Fruit fly (Drosophila melanogaster) whole organism, pupa: Measurements from ENCODE around the gene DNaseII.
A peak's percentile ranks its signal among the peaks of the same experiment; 100 is the strongest.

ENCODE experiments used
- CG10348 ChIP-seq: fragments of 200-800 bp; sonication (Bioruptor generic); IDR thresholded peaks from 2 replicates; pipeline ENCODE4 v1.3.6; 2022; ENCODE audit warnings: missing biosample characterization, missing genetic modification characterization
- CG12605 ChIP-seq: fragments of 200-800 bp; sonication (Bioruptor generic); IDR thresholded peaks from 2 replicates; pipeline ENCODE4 v1.3.6; 2022; ENCODE audit warnings: missing biosample characterization, missing genetic modification characterization
- CG13204 ChIP-seq: fragments of 200-800 bp; sonication (Bioruptor generic); optimal IDR thresholded peaks from 2 replicates; lab custom pipeline; 2018; ENCODE audit warnings: missing biosample characterization, mild to moderate bottlenecking, missing genetic modification characterization, moderate library complexity
- CG14655 ChIP-seq: fragments of 200-800 bp; sonication (Bioruptor generic); optimal IDR thresholded peaks from 3 replicates; lab custom pipeline; 2017; ENCODE audit warnings: mild to moderate bottlenecking, missing biosample characterization, missing genetic modification reagents, missing genetic modification characterization
- CG15710 ChIP-seq: fragments of 200-800 bp; sonication (Bioruptor generic); optimal IDR thresholded peaks from 2 replicates; lab custom pipeline; 2018; ENCODE audit warnings: missing biosample characterization, mild to moderate bottlenecking, missing genetic modification characterization, moderate library complexity
- CG17806 ChIP-seq: fragments of 200-800 bp; sonication (Bioruptor generic); optimal IDR thresholded peaks from 2 replicates; lab custom pipeline; 2018; ENCODE audit warnings: missing biosample characterization, mild to moderate bottlenecking, missing genetic modification characterization, moderate library complexity
- CG32121 ChIP-seq: fragments of 200-800 bp; sonication (Bioruptor generic); IDR thresholded peaks from 2 replicates; pipeline ENCODE4 v1.3.6; 2022; ENCODE audit warnings: missing biosample characterization, missing genetic modification characterization
- CG34367 ChIP-seq: fragments of 200-800 bp; sonication (Bioruptor generic); optimal IDR thresholded peaks from 2 replicates; lab custom pipeline; 2018; ENCODE audit warnings: missing biosample characterization, mild to moderate bottlenecking, missing genetic modification characterization
- CG4496 ChIP-seq: fragments of 200-800 bp; sonication (Bioruptor generic); IDR thresholded peaks from 3 replicates; pipeline ENCODE4 v1.3.6; 2022; ENCODE audit warnings: missing biosample characterization, missing genetic modification characterization
- CG8159 ChIP-seq: fragments of 200-800 bp; sonication (Bioruptor generic); optimal IDR thresholded peaks from 3 replicates; lab custom pipeline; 2018; ENCODE audit warnings: missing biosample characterization, mild to moderate bottlenecking, missing genetic modification characterization, moderate library complexity
- CG8301 ChIP-seq: fragments of 200-800 bp; sonication (Bioruptor generic); optimal IDR thresholded peaks from 2 replicates; lab custom pipeline; 2018; ENCODE audit warnings: missing biosample characterization, mild to moderate bottlenecking, missing genetic modification characterization
- CG9948 ChIP-seq: fragments of 200-800 bp; sonication (Bioruptor generic); optimal IDR thresholded peaks from 2 replicates; lab custom pipeline; 2018; ENCODE audit warnings: missing biosample characterization, mild to moderate bottlenecking, missing genetic modification characterization, moderate library complexity
- D1 ChIP-seq: fragments of 200-800 bp; sonication (Bioruptor generic); optimal IDR thresholded peaks from 2 replicates; lab custom pipeline; 2018; ENCODE audit warnings: missing biosample characterization, mild to moderate bottlenecking, missing genetic modification characterization, moderate library complexity
- EcR ChIP-seq: fragments of 200-800 bp; sonication (Bioruptor generic); optimal IDR thresholded peaks from 3 replicates; lab custom pipeline; 2019; ENCODE audit warnings: missing biosample characterization, missing genetic modification characterization, mild to moderate bottlenecking, moderate library complexity, missing genetic modification reagents
- Ets98B ChIP-seq: fragments of 200-800 bp; sonication (Bioruptor generic); IDR thresholded peaks from 2 replicates; pipeline ENCODE4 v1.3.6; 2022; ENCODE audit warnings: missing biosample characterization, missing genetic modification characterization
- Pif1A ChIP-seq: fragments of 200-800 bp; sonication (Bioruptor generic); optimal IDR thresholded peaks from 3 replicates; lab custom pipeline; 2016; ENCODE audit warnings: missing biosample characterization, missing genetic modification characterization
- Pif1B ChIP-seq: fragments of 200-800 bp; sonication (Bioruptor generic); optimal IDR thresholded peaks from 3 replicates; lab custom pipeline; 2016; ENCODE audit warnings: missing biosample characterization, missing genetic modification characterization
- Snoo ChIP-seq: fragments of 200-800 bp; sonication (Bioruptor generic); optimal IDR thresholded peaks from 3 replicates; lab custom pipeline; 2017; ENCODE audit warnings: missing biosample characterization, mild to moderate bottlenecking, missing genetic modification characterization, inconsistent platforms
- fd96Ca ChIP-seq: fragments of 200-800 bp; sonication (Bioruptor generic); IDR thresholded peaks from 3 replicates; pipeline ENCODE4 v1.3.6; 2022; ENCODE audit warnings: missing biosample characterization, missing genetic modification characterization
- gl ChIP-seq: fragments of 200-800 bp; sonication (Bioruptor generic); optimal IDR thresholded peaks from 2 replicates; lab custom pipeline; 2018; ENCODE audit warnings: missing biosample characterization, mild to moderate bottlenecking, missing genetic modification characterization
- rn ChIP-seq: fragments of 200-800 bp; sonication (Bioruptor generic); IDR thresholded peaks from 2 replicates; pipeline ENCODE4 v1.3.6; 2022; ENCODE audit warnings: missing biosample characterization, missing genetic modification characterization

The DNaseII gene

dm6 chr3R:18018828-18019461 lies at the start of gene DNaseII:
DNaseII (plus strand) TSS chr3R:18019375.
- TF ChIP-seq Pif1A (peak; percentile 77), rn (GFP tag; lab: Robert Waterston, UW) (no peak), CG34367 (tag; lab: Kevin White, UChicago) (peak; percentile 62), EcR (GFP tag; lab: Kevin White, UChicago) (peak; percentile 73), CG10348 (GFP tag; lab: Robert Waterston, UW) (no peak), CG9948 (tag; lab: Kevin White, UChicago) (peak; percentile 48), Pif1B (GFP tag; lab: Kevin White, UChicago) (peak; percentile 59), CG14655 (peak; percentile 77), D1 (tag; lab: Kevin White, UChicago) (no peak), CG13204 (GFP tag; lab: Kevin White, UChicago) (no peak), CG8159 (tag; lab: Kevin White, UChicago) (peak; percentile 75), CG4496 (GFP tag; lab: Robert Waterston, UW) (peak; percentile 89), CG17806 (tag; lab: Kevin White, UChicago) (peak; percentile 76), gl (tag; lab: Kevin White, UChicago) (peak; percentile 49), Snoo (tag; lab: Kevin White, UChicago) (no peak), CG32121 (GFP tag; lab: Robert Waterston, UW) (peak; percentile 82), CG8301 (tag; lab: Kevin White, UChicago) (peak; percentile 66), fd96Ca (no peak), CG12605 (GFP tag; lab: Robert Waterston, UW) (peak; percentile 78), Ets98B (GFP tag; lab: Robert Waterston, UW) (peak; percentile 83), CG15710 (peak; percentile 76)

DNA sequence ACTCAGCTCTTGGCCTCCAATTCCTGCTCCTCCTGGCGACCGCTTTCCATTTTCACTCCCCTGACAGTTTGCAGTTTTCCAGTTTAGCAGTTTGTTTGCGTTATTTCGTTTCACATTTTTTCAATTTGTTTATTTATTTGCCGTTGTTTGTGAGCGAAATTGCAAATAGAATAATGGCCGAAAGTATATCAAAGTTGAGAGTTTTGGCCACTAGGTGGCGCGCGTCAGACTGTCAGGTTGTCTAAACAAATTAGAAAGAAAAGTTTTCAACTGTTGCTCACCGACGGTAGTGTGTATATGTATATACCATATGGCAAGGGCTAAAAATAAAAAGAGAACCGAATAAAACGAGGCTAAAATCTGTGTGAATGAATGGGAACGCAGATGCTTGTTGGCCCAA lies 48.3 kb upstream of the DNaseII start:
- TF ChIP-seq CG34367 (tag; lab: Kevin White, UChicago) = no peak

dm6 chr3R:18004698-18005097 lies 14.5 kb upstream of the DNaseII start:
- TF ChIP-seq CG9948 (tag; lab: Kevin White, UChicago) (no peak), D1 (tag; lab: Kevin White, UChicago) (no peak), CG32121 (GFP tag; lab: Robert Waterston, UW) (peak; percentile 75), CG34367 (tag; lab: Kevin White, UChicago) (no peak), CG10348 (GFP tag; lab: Robert Waterston, UW) (no peak), Ets98B (GFP tag; lab: Robert Waterston, UW) (peak; percentile 33; the same call in 1 of the 2 replicates), CG14655 (no peak)

dm6 chr3R:18006483-18006882 lies 12.7 kb upstream of the DNaseII start:
- TF ChIP-seq fd96Ca (no peak), gl (tag; lab: Kevin White, UChicago) (no peak), Snoo (tag; lab: Kevin White, UChicago) (no peak), CG34367 (tag; lab: Kevin White, UChicago) (no peak), CG12605 (GFP tag; lab: Robert Waterston, UW) (no peak), CG15710 (no peak), rn (GFP tag; lab: Robert Waterston, UW) (no peak), CG13204 (GFP tag; lab: Kevin White, UChicago) (no peak), CG17806 (tag; lab: Kevin White, UChicago) (no peak), EcR (GFP tag; lab: Kevin White, UChicago) (no peak), Ets98B (GFP tag; lab: Robert Waterston, UW) (no peak)

DNA sequence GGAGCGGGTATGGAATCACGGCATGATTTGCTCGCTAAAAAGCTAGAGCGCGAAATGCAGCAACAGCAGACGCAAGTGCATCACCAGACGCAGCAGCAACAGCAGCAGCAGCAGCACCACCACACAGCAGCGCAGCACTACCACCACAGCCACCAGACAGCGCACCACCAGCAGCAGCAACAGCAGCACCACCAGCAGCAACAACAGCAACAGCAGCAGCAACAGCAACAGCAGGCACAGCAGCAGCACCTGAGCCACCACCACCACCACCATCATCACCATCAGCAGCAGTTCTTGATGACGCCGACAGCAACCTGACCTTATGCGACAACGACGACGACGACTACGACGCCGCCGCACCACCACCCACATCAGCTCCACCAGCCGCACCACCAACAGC lies 6.0 kb upstream of the DNaseII start:
- TF ChIP-seq CG13204 (GFP tag; lab: Kevin White, UChicago) (no peak), CG4496 (GFP tag; lab: Robert Waterston, UW) (peak; percentile 44; the same call in 1 of the 3 replicates)

DNA sequence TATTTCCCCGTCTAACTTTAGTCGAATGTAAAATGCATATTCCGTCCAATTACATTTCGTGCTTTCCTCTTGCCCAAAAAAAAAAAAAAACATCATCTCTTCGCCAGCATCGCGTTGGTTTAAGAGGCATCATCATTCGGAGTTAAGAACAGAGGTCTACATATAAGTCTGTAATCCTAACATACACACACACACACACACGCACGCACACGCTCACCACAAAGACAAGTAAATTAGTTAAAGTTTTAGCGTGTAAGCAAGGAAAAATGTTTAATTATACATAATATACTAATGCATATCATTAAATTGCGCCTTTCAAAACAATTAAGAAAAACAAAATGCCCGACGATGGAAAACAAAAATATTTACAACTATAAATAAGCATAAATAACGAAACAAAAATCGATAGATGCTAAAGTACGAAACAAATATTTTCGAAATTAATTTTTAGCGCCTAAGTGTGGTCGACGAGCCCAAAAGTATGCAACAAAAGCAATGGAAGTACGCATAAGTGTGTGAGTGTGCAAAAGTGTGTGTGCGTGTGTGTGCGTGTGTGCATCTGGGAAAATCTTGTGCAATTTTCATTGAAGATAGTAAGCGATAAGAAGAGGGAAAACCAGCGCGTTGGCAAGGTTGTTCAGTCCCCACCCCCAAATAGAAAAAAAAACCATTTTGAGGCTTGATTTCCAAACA lies 3.3 kb upstream of the DNaseII start:
- no peak for TF ChIP-seq CG10348 (GFP tag; lab: Robert Waterston, UW)
- no peak for TF ChIP-seq D1 (tag; lab: Kevin White, UChicago)
- no peak for TF ChIP-seq gl (tag; lab: Kevin White, UChicago)
- no peak for TF ChIP-seq rn (GFP tag; lab: Robert Waterston, UW)
- TF ChIP-seq CG8159 (tag; lab: Kevin White, UChicago) = no peak
- no peak for TF ChIP-seq Ets98B (GFP tag; lab: Robert Waterston, UW)
- TF ChIP-seq EcR (GFP tag; lab: Kevin White, UChicago) = no peak
- no peak for TF ChIP-seq CG32121 (GFP tag; lab: Robert Waterston, UW)
- no peak for TF ChIP-seq Pif1B (GFP tag; lab: Kevin White, UChicago)
- TF ChIP-seq fd96Ca = no peak
- TF ChIP-seq CG9948 (tag; lab: Kevin White, UChicago) = no peak
- TF ChIP-seq CG14655 = no peak
- no peak for TF ChIP-seq CG34367 (tag; lab: Kevin White, UChicago)
- no peak for TF ChIP-seq CG8301 (tag; lab: Kevin White, UChicago)
